Worm (Caenorhabditis elegans): Measurements from ENCODE around the gene C25F9.15.

Gene C25F9.15

DNA sequence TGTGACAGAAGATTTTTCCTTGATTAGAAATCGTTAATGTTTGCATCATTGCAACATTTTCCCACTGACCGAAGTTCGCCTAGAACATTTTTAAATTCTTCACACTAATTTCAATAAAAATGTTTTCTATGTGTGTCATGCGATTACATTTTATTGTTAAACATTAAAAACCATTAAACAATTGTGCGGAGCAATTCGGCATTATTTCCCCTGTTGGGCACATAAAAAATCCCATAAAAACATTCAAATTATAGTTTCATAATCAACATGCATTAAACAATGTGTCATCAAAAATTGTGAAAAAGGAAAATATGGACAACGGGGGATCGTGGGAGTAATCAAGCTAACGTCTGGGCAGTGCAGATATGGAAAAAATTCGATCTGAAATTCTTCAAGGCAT lies 41.6 kb downstream of the C25F9.15 start:
- TF ChIP-seq elt-2 (tag; optimal IDR thresholded peaks at IDR 0.05) (peak; percentile 56), pqm-1 (tag; optimal IDR thresholded peaks at IDR 0.05) (peak; percentile 8)

DNA sequence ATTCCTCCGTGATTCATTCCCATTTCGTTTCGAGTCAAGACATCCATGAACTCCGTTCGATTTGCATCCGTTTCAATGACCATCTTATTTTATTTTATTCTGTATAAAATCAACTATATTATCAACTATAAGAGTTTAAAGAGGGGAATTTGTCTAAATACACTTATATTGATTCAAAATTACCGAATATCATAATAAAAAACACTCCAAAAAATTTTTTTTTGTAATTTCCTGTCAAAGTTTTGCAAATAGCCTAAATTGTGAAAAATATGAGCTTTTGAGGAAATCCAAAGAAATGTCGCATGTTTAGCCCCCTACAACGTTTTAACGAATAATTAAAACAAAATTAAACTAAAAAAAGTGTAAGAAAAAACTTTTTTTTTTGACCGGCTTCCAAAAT lies 44.1 kb downstream of the C25F9.15 start, which contains the start of gene Y43F8B.15:
TSS of gene Y43F8B.15 (minus strand) at position 101 of the 400 bp plus-strand sequence.
- TF ChIP-seq lsy-12 (tag; optimal IDR thresholded peaks at IDR 0.05) (no peak), unc-39 (tag; optimal IDR thresholded peaks at IDR 0.05) (no peak), elt-1 (tag; optimal IDR thresholded peaks at IDR 0.05) (no peak), nhr-77 (tag; optimal IDR thresholded peaks at IDR 0.05) (no peak), nhr-67 (tag; optimal IDR thresholded peaks at IDR 0.05) (no peak), elt-2 (tag; optimal IDR thresholded peaks at IDR 0.05) (no peak), nhr-25 (tag; optimal IDR thresholded peaks at IDR 0.05) (no peak), ceh-16 (tag; optimal IDR thresholded peaks at IDR 0.05) (no peak), nhr-23 (tag; optimal IDR thresholded peaks at IDR 0.05) (no peak), ztf-11 (tag; optimal IDR thresholded peaks at IDR 0.05) (no peak), nhr-43 (tag; optimal IDR thresholded peaks at IDR 0.05; ENCODE audit: poor library complexity, severe bottlenecking) (no peak), nhr-28 (tag; optimal IDR thresholded peaks at IDR 0.05) (no peak)

- TF ChIP-seq nhr-23 (tag; optimal IDR thresholded peaks at IDR 0.05) = no peak
- no peak for TF ChIP-seq daf-12 (tag; optimal IDR thresholded peaks at IDR 0.05)
- TF ChIP-seq egl-27 (tag; optimal IDR thresholded peaks at IDR 0.05) = no peak
- no peak for TF ChIP-seq skn-1 (tag; optimal IDR thresholded peaks at IDR 0.05)
- TF ChIP-seq nhr-28 (tag; optimal IDR thresholded peaks at IDR 0.05) = no peak
- no peak for TF ChIP-seq unc-39 (tag; optimal IDR thresholded peaks at IDR 0.05)
- TF ChIP-seq fos-1 (tag; optimal IDR thresholded peaks at IDR 0.05) = no peak
- TF ChIP-seq tbx-2 (tag; optimal IDR thresholded peaks at IDR 0.05) = no peak
- TF ChIP-seq nhr-43 (tag; optimal IDR thresholded peaks at IDR 0.05; ENCODE audit: poor library complexity, severe bottlenecking) = no peak
- no peak for TF ChIP-seq mdl-1 (tag; optimal IDR thresholded peaks at IDR 0.05)
- no peak for TF ChIP-seq nhr-237 (tag; optimal IDR thresholded peaks at IDR 0.05)
- no peak for TF ChIP-seq nhr-67 (tag; optimal IDR thresholded peaks at IDR 0.05)
- TF ChIP-seq ztf-11 (tag; optimal IDR thresholded peaks at IDR 0.05) = no peak
- TF ChIP-seq ZK546.5 (tag; optimal IDR thresholded peaks at IDR 0.05) = no peak
Measured at ce11 chrV:19462612-19463011, 44.7 kb downstream of the C25F9.15 start, which contains the start of gene Y43F8B.25. TSS of gene Y43F8B.25 (plus strand) at chrV:19462912.

ce11 chrV:19467574-19467973 lies 49.6 kb downstream of the C25F9.15 start, which contains the start of gene Y43F8B.23:
TSS of gene Y43F8B.23 (minus strand) at chrV:19467648.
- TF ChIP-seq ztf-11 (tag; optimal IDR thresholded peaks at IDR 0.05) (no peak), pqm-1 (tag; optimal IDR thresholded peaks at IDR 0.05) (peak; percentile 63), tbx-2 (tag; optimal IDR thresholded peaks at IDR 0.05) (no peak), aly-2 (tag; optimal IDR thresholded peaks at IDR 0.05) (no peak), ceh-28 (tag; optimal IDR thresholded peaks at IDR 0.05) (no peak), jun-1 (tag; optimal IDR thresholded peaks at IDR 0.05) (peak; percentile 41), elt-1 (tag; optimal IDR thresholded peaks at IDR 0.05) (no peak), nhr-76 (tag; optimal IDR thresholded peaks at IDR 0.05) (no peak), zag-1 (tag; optimal IDR thresholded peaks at IDR 0.05) (no peak), pha-4 (tag; optimal IDR thresholded peaks at IDR 0.05) (peak; percentile 52), nhr-23 (tag; optimal IDR thresholded peaks at IDR 0.05) (no peak), R02D3.7 (tag; optimal IDR thresholded peaks at IDR 0.05) (no peak), egl-5 (tag; optimal IDR thresholded peaks at IDR 0.05) (no peak), fos-1 (tag; optimal IDR thresholded peaks at IDR 0.05) (no peak), fkh-10 (GFP tag; optimal IDR thresholded peaks at IDR 0.05) (no peak), snpc-4 (tag; optimal IDR thresholded peaks at IDR 0.05) (no peak), elt-2 (tag; optimal IDR thresholded peaks at IDR 0.05) (peak; percentile 81), lsy-12 (tag; optimal IDR thresholded peaks at IDR 0.05) (no peak), lin-39 (tag; optimal IDR thresholded peaks at IDR 0.05) (no peak)

- TF ChIP-seq fkh-2 (tag; optimal IDR thresholded peaks at IDR 0.05) (no peak), pha-4 (tag; optimal IDR thresholded peaks at IDR 0.05) (no peak), lin-15B (tag; optimal IDR thresholded peaks at IDR 0.05) (no peak), eor-1 (tag; optimal IDR thresholded peaks at IDR 0.05) (no peak), nhr-12 (tag; optimal IDR thresholded peaks at IDR 0.05) (no peak), tbx-2 (tag; optimal IDR thresholded peaks at IDR 0.05) (no peak), egl-5 (tag; optimal IDR thresholded peaks at IDR 0.05) (no peak), unc-62 (GFP tag; optimal IDR thresholded peaks at IDR 0.05) (no peak), fkh-10 (GFP tag; optimal IDR thresholded peaks at IDR 0.05) (no peak), nfya-1 (tag; optimal IDR thresholded peaks at IDR 0.05; ENCODE audit: insufficient read depth) (no peak), daf-12 (tag; optimal IDR thresholded peaks at IDR 0.05) (no peak), lsy-12 (tag; optimal IDR thresholded peaks at IDR 0.05) (no peak), skn-1 (tag; optimal IDR thresholded peaks at IDR 0.05) (no peak), mdl-1 (tag; optimal IDR thresholded peaks at IDR 0.05) (no peak)
Measured at ce11 chrV:19468083-19468482, 50.1 kb downstream of the C25F9.15 start, which contains the start of gene Y43F8B.12. TSS of gene Y43F8B.12 (plus strand) at chrV:19468383.
